Fruit fly (Drosophila melanogaster) whole organism: ENCODE data around the gene CG14331.

Experiments
- CG8478 ChIP-seq: fragments of >200 bp; optimal IDR thresholded peaks from 2 replicates; lab custom pipeline; 2018; ENCODE audit warnings: inconsistent platforms
- Dll ChIP-seq: fragments of >200 bp; optimal IDR thresholded peaks from 2 replicates; lab custom pipeline; 2017
- pan ChIP-seq: fragments of >200 bp; optimal IDR thresholded peaks from 2 replicates; lab custom pipeline; 2017
- psq ChIP-seq: fragments of >200 bp; optimal IDR thresholded peaks from 2 replicates; lab custom pipeline; 2017
- usp ChIP-seq: fragments of >200 bp; optimal IDR thresholded peaks from 2 replicates; lab custom pipeline; 2017; ENCODE audit warnings: missing biosample characterization, missing genetic modification characterization, mixed read lengths

- TF ChIP-seq CG8478 (lab: Kevin White, UChicago) = no peak
- no peak for TF ChIP-seq usp (GFP tag; lab: Kevin White, UChicago)
- no peak for TF ChIP-seq Dll (lab: Kevin White, UChicago)
- TF ChIP-seq psq = no peak
- no peak for TF ChIP-seq pan (lab: Kevin White, UChicago)
These were observed 18.4 kb downstream of the CG14331 start, which contains the start of gene CG14332 for dm6 chr3R:17422102-17422501.
